Fruit fly (Drosophila melanogaster): ENCODE measurements around the gene CG14985.

The CG14985 gene

dm6 chr3L:4021260-4021831, 18.1 kb downstream of the CG14985 start, which contains the start of gene Mul1 (continued):
- TF ChIP-seq slou (GFP tag; optimal IDR thresholded peaks at IDR 0.05), result no peak
- TF ChIP-seq danr (GFP tag; IDR thresholded peaks at IDR 0.05), result no peak
- TF ChIP-seq scrt (GFP tag; optimal IDR thresholded peaks at IDR 0.05), result peak; percentile 83
- TF ChIP-seq Elba2 (GFP tag; optimal IDR thresholded peaks at IDR 0.05), result no peak
- no peak for TF ChIP-seq Nf-YA (GFP tag; IDR thresholded peaks at IDR 0.05)
- TF ChIP-seq CG1647 (GFP tag; optimal IDR thresholded peaks at IDR 0.05), result no peak
- no peak for TF ChIP-seq CG6854 (GFP tag; optimal IDR thresholded peaks at IDR 0.05)
- no peak for TF ChIP-seq Bgb (GFP tag; IDR thresholded peaks at IDR 0.05; ENCODE audit: partially characterized antibody)
- no peak for TF ChIP-seq sob (GFP tag; IDR thresholded peaks at IDR 0.05)
- TF ChIP-seq crp (GFP tag; optimal IDR thresholded peaks at IDR 0.05), result peak; percentile 68 to 92
- no peak for TF ChIP-seq Drgx (GFP tag; IDR thresholded peaks at IDR 0.05)
- no peak for TF ChIP-seq ro (GFP tag; IDR thresholded peaks at IDR 0.05)
- TF ChIP-seq zf30C (GFP tag; optimal IDR thresholded peaks at IDR 0.05), result no peak
- TF ChIP-seq rib (GFP tag; IDR thresholded peaks at IDR 0.05), result no peak
- no peak for TF ChIP-seq chif (GFP tag; optimal IDR thresholded peaks at IDR 0.05)
- TF ChIP-seq TFAM (GFP tag; optimal IDR thresholded peaks at IDR 0.05), result no peak
- no peak for TF ChIP-seq Chrac-16 (GFP tag; optimal IDR thresholded peaks at IDR 0.05)
- TF ChIP-seq hbn (GFP tag; IDR thresholded peaks at IDR 0.05; ENCODE audit: partially characterized antibody), result 0 out of 2 replicates have a peak, but pooled peaks have one; percentile 17
- TF ChIP-seq Camta (GFP tag; optimal IDR thresholded peaks at IDR 0.05), result no peak
- TF ChIP-seq nerfin-2 (GFP tag; IDR thresholded peaks at IDR 0.05; ENCODE audit: partially characterized antibody), result no peak
- peak; percentile 10 for TF ChIP-seq PHDP (tag; optimal IDR thresholded peaks at IDR 0.05)
- TF ChIP-seq D (optimal IDR thresholded peaks at IDR 0.05), result no peak
- TF ChIP-seq D (GFP tag; optimal IDR thresholded peaks at IDR 0.05), result no peak
- no peak for TF ChIP-seq Oaz (GFP tag; IDR thresholded peaks at IDR 0.05)
- no peak for TF ChIP-seq tio (GFP tag; optimal IDR thresholded peaks at IDR 0.05)
- no peak for TF ChIP-seq bowl (GFP tag; IDR thresholded peaks at IDR 0.05)
- TF ChIP-seq cg (GFP tag; optimal IDR thresholded peaks at IDR 0.05), result no peak
- TF ChIP-seq CG10431 (GFP tag; optimal IDR thresholded peaks at IDR 0.05), result no peak
- TF ChIP-seq ase (GFP tag; IDR thresholded peaks at IDR 0.05), result no peak
- TF ChIP-seq trh (GFP tag; optimal IDR thresholded peaks at IDR 0.05), result no peak
- TF ChIP-seq C15 (GFP tag; IDR thresholded peaks at IDR 0.05), result no peak
- TF ChIP-seq CG11093 (GFP tag; IDR thresholded peaks at IDR 0.05), result no peak
- TF ChIP-seq z (GFP tag; IDR thresholded peaks at IDR 0.05), result no peak
- no peak for TF ChIP-seq Sox100B (GFP tag; optimal IDR thresholded peaks at IDR 0.05)
- peak; percentile 46 for TF ChIP-seq CG12659 (GFP tag; optimal IDR thresholded peaks at IDR 0.05)
- TF ChIP-seq CG13296 (GFP tag; optimal IDR thresholded peaks at IDR 0.05), result no peak
- peak; percentile 91 for TF ChIP-seq Dp (GFP tag; optimal IDR thresholded peaks at IDR 0.05)
- TF ChIP-seq fru (optimal IDR thresholded peaks at IDR 0.05), result no peak
- TF ChIP-seq Hr51 (GFP tag; optimal IDR thresholded peaks at IDR 0.05), result no peak
- peak; percentile 36 for TF ChIP-seq BEAF-32 (GFP tag; optimal IDR thresholded peaks at IDR 0.05)
- no peak for TF ChIP-seq CG13424 (tag; optimal IDR thresholded peaks at IDR 0.05)
- peak; percentile 36 for TF ChIP-seq CG6254 (GFP tag; optimal IDR thresholded peaks at IDR 0.05)
- peak; percentile 42 for TF ChIP-seq CG2116 (GFP tag; optimal IDR thresholded peaks at IDR 0.05)
- no peak for TF ChIP-seq CG11695 (GFP tag; IDR thresholded peaks at IDR 0.05)
- TF ChIP-seq sug (tag; optimal IDR thresholded peaks at IDR 0.05), result no peak
- TF ChIP-seq Taf1 (GFP tag; IDR thresholded peaks at IDR 0.05), result no peak
- no peak for TF ChIP-seq CG12071 (GFP tag; optimal IDR thresholded peaks at IDR 0.05)
- no peak for TF ChIP-seq Meics (GFP tag; optimal IDR thresholded peaks at IDR 0.05)
- no peak for TF ChIP-seq CG4854 (GFP tag; optimal IDR thresholded peaks at IDR 0.05)
- TF ChIP-seq bsh (GFP tag; optimal IDR thresholded peaks at IDR 0.05), result no peak
- no peak for TF ChIP-seq CrebB (tag; optimal IDR thresholded peaks at IDR 0.05)

All from whole organism, embryonic.